Worm (Caenorhabditis elegans): ENCODE measurements around the gene vamp-8.

vamp-8 gene

ce11 chrIV:13887408-13888163 lies 22.6 kb upstream of the vamp-8 start, which contains the start of gene lin-66 (continued):
- TF ChIP-seq aly-2 (tag; optimal IDR thresholded peaks at IDR 0.05) = no peak

- no peak for TF ChIP-seq elt-1 (tag; optimal IDR thresholded peaks at IDR 0.05)
- no peak for TF ChIP-seq nhr-11 (tag; optimal IDR thresholded peaks at IDR 0.05)
- no peak for TF ChIP-seq zag-1 (tag; optimal IDR thresholded peaks at IDR 0.05)
- TF ChIP-seq blmp-1 (tag; optimal IDR thresholded peaks at IDR 0.05; ENCODE audit: insufficient read depth) = peak; percentile 55
- no peak for TF ChIP-seq lsy-2 (tag; optimal IDR thresholded peaks at IDR 0.05)
- no peak for TF ChIP-seq unc-62 (GFP tag; optimal IDR thresholded peaks at IDR 0.05)
- no peak for TF ChIP-seq ztf-11 (tag; optimal IDR thresholded peaks at IDR 0.05)
- no peak for TF ChIP-seq skn-1 (tag; optimal IDR thresholded peaks at IDR 0.05)
Observed at ce11 chrIV:13883922-13884321, 18.9 kb upstream of the vamp-8 start.

- TF ChIP-seq nhr-237 (tag; optimal IDR thresholded peaks at IDR 0.05) = no peak
- TF ChIP-seq nhr-129 (tag; optimal IDR thresholded peaks at IDR 0.05) = peak; percentile 26
Observed at ce11 chrIV:13882573-13882972, 17.6 kb upstream of the vamp-8 start, which contains the start of gene thoc-7. TSS of gene thoc-7 (plus strand) at chrIV:13882734.

ce11 chrIV:13881754-13882275 lies 16.8 kb upstream of the vamp-8 start, which contains the start of gene rpl-29:
TSS of gene rpl-29 (plus strand) at chrIV:13882225.
- TF ChIP-seq blmp-1 (tag; optimal IDR thresholded peaks at IDR 0.05; ENCODE audit: insufficient read depth) (peak; percentile 50), nhr-237 (tag; optimal IDR thresholded peaks at IDR 0.05) (no peak), mbf-1 (tag; optimal IDR thresholded peaks at IDR 0.05) (no peak), nhr-10 (tag; optimal IDR thresholded peaks at IDR 0.05) (no peak), ceh-82 (tag; optimal IDR thresholded peaks at IDR 0.05) (no peak), lin-11 (tag; optimal IDR thresholded peaks at IDR 0.05) (peak; percentile 88), aly-2 (tag; optimal IDR thresholded peaks at IDR 0.05) (no peak), crh-2 (tag; optimal IDR thresholded peaks at IDR 0.05) (peak; percentile 91), zag-1 (tag; optimal IDR thresholded peaks at IDR 0.05) (no peak), nhr-12 (tag; optimal IDR thresholded peaks at IDR 0.05) (no peak), C34F6.9 (tag; optimal IDR thresholded peaks at IDR 0.05) (peak; percentile 87), alr-1 (tag; optimal IDR thresholded peaks at IDR 0.05) (no peak), ZK546.5 (tag; optimal IDR thresholded peaks at IDR 0.05) (peak; percentile 52), Y55F3AM.14 (GFP tag; optimal IDR thresholded peaks at IDR 0.05) (peak; percentile 1), lin-13 (GFP tag; optimal IDR thresholded peaks at IDR 0.05) (peak; percentile 77), skn-1 (tag; optimal IDR thresholded peaks at IDR 0.05) (no peak), ztf-11 (tag; optimal IDR thresholded peaks at IDR 0.05) (no peak), unc-62 (GFP tag; optimal IDR thresholded peaks at IDR 0.05) (no peak), ama-1 (optimal IDR thresholded peaks at IDR 0.05) (peak; percentile 57), peb-1 (tag; optimal IDR thresholded peaks at IDR 0.05) (no peak), dmd-4 (tag; optimal IDR thresholded peaks at IDR 0.05) (no peak), nhr-23 (tag; optimal IDR thresholded peaks at IDR 0.05) (no peak), ztf-1 (GFP tag; conservative IDR thresholded peaks at IDR 0.05) (no peak), F13H6.1 (tag; optimal IDR thresholded peaks at IDR 0.05) (peak; percentile 83), snpc-4 (tag; optimal IDR thresholded peaks at IDR 0.05) (peak; percentile 80), unc-39 (tag; optimal IDR thresholded peaks at IDR 0.05) (no peak), sem-4 (tag; optimal IDR thresholded peaks at IDR 0.05) (peak; percentile 59), mdl-1 (tag; optimal IDR thresholded peaks at IDR 0.05) (no peak), sma-9 (GFP tag; optimal IDR thresholded peaks at IDR 0.05) (peak; percentile 81), sma-9 (tag; optimal IDR thresholded peaks at IDR 0.05) (no peak), nhr-11 (tag; optimal IDR thresholded peaks at IDR 0.05) (no peak), elt-1 (tag; optimal IDR thresholded peaks at IDR 0.05) (no peak), ceh-16 (tag; optimal IDR thresholded peaks at IDR 0.05) (peak; percentile 50), nhr-6 (tag; optimal IDR thresholded peaks at IDR 0.05) (peak; percentile 39), elt-3 (tag; optimal IDR thresholded peaks at IDR 0.05) (no peak), unc-55 (GFP tag; optimal IDR thresholded peaks at IDR 0.05) (peak; percentile 95), nhr-129 (tag; optimal IDR thresholded peaks at IDR 0.05) (peak; percentile 96), ztf-4 (tag; optimal IDR thresholded peaks at IDR 0.05) (peak; percentile 79), sma-3 (GFP tag; optimal IDR thresholded peaks at IDR 0.05) (peak; percentile 91), lsy-2 (tag; optimal IDR thresholded peaks at IDR 0.05) (peak; percentile 98 to 99), nhr-21 (tag; optimal IDR thresholded peaks at IDR 0.05) (peak; percentile 85), lin-39 (tag; optimal IDR thresholded peaks at IDR 0.05) (no peak), fos-1 (tag; optimal IDR thresholded peaks at IDR 0.05) (peak; percentile 48), nhr-25 (tag; optimal IDR thresholded peaks at IDR 0.05) (peak; percentile 83), mab-5 (tag; optimal IDR thresholded peaks at IDR 0.05) (peak; percentile 71), nhr-77 (tag; optimal IDR thresholded peaks at IDR 0.05) (no peak)
